Worm (Caenorhabditis elegans): ENCODE results near the gene aqp-1.

DNA sequence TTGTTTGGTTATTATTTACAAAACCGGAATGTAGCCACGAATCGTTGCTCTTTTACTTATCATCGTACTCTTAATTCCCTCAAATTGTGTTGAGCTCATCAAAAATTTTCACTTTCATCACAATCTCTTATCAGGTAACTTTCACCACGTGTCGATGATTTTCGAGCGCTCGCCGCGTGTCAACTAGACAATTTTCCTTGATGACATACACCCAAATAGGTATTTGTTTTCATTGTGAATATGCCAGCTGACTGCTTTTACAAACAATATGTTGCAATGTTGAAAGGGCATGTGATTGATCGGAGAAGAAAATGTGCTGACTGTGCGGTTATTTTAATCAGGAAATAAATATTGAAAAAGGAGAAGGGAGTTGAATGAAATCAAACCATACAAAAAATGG is 26.5 kb upstream of the aqp-1 start:
- TF ChIP-seq him-1 (tag; optimal IDR thresholded peaks at IDR 0.05): no peak
- TF ChIP-seq W03F9.2 (tag; optimal IDR thresholded peaks at IDR 0.05): no peak
- no peak for TF ChIP-seq dao-5 (tag; optimal IDR thresholded peaks at IDR 0.05)
